Worm (Caenorhabditis elegans) whole organism, L4 larva: ENCODE measurements around the gene gbh-1.

Source experiments
- D1046.2 ChIP-seq: fragments of 200-800 bp; sonication (Bioruptor generic); IDR thresholded peaks from 2 replicates; pipeline ENCODE4 v1.3.6; 2022; ENCODE audit warnings: missing genetic modification characterization, missing compliant biosample characterization
- F10B5.3 ChIP-seq: sonication (generic microtip); optimal IDR thresholded peaks from 2 replicates; lab custom pipeline; 2016; ENCODE audit warnings: mild to moderate bottlenecking, missing genetic modification characterization, missing compliant biosample characterization
- F37D6.2 ChIP-seq: sonication (generic microtip); optimal IDR thresholded peaks from 2 replicates; lab custom pipeline; 2016; ENCODE audit warnings: mild to moderate bottlenecking, missing genetic modification characterization, missing compliant biosample characterization
- T20F7.1 ChIP-seq: fragments of 200-800 bp; sonication (Bioruptor generic); optimal IDR thresholded peaks from 2 replicates; lab custom pipeline; 2018; ENCODE audit warnings: mild to moderate bottlenecking, missing genetic modification characterization, missing compliant biosample characterization
- ama-1 ChIP-seq: fragments of 150-350 bp; optimal IDR thresholded peaks from 2 replicates; lab custom pipeline; 2014; ENCODE audit warnings: inconsistent platforms, mixed read lengths
- attf-4 ChIP-seq: sonication (generic microtip); optimal IDR thresholded peaks from 3 replicates; lab custom pipeline; 2017; ENCODE audit warnings: missing biosample characterization, missing genetic modification characterization
- ces-1 ChIP-seq: fragments of 150-350 bp; sonication (generic microtip); optimal IDR thresholded peaks from 4 replicates; lab custom pipeline; 2014; ENCODE audit warnings: missing biosample characterization, missing genetic modification reagents, missing genetic modification characterization
- daf-12 ChIP-seq: fragments of 150-350 bp; optimal IDR thresholded peaks from 2 replicates; lab custom pipeline; 2014; ENCODE audit warnings: missing biosample characterization, missing genetic modification reagents, missing genetic modification characterization
- daf-19 ChIP-seq: fragments of 200-800 bp; sonication (Bioruptor generic); conservative IDR thresholded peaks from 2 replicates; pipeline ENCODE4 v1.3.6; 2022; ENCODE audit warnings: missing genetic modification characterization, missing compliant biosample characterization
- dmd-8 ChIP-seq: fragments of 200-800 bp; sonication (Bioruptor generic); IDR thresholded peaks from 2 replicates; pipeline ENCODE4 v1.3.6; 2022; ENCODE audit warnings: missing genetic modification characterization, missing compliant biosample characterization
- dpl-1 ChIP-seq: fragments of 150-350 bp; optimal IDR thresholded peaks from 2 replicates; lab custom pipeline; 2014; ENCODE audit warnings: missing biosample characterization, missing genetic modification reagents, missing genetic modification characterization
- dve-1 ChIP-seq: sonication (generic microtip); optimal IDR thresholded peaks from 2 replicates; lab custom pipeline; 2017; ENCODE audit warnings: antibody characterized with exemption, mild to moderate bottlenecking, missing genetic modification characterization, missing compliant biosample characterization; ENCODE audit not compliant: insufficient read depth
- hif-1 ChIP-seq, 2 experiments: sonication (generic microtip); optimal IDR thresholded peaks; 2 replicates each; lab custom pipeline; 2016 to 2017; ENCODE audit warnings: missing compliant biosample characterization in 2 of 2, missing genetic modification characterization in 2 of 2, missing genetic modification reagents in 2 of 2, missing genotype in 2 of 2, mild to moderate bottlenecking in 1 of 2
- hlh-30 ChIP-seq: sonication (generic microtip); optimal IDR thresholded peaks from 2 replicates; lab custom pipeline; 2017; ENCODE audit warnings: antibody characterized with exemption, mild to moderate bottlenecking, missing genetic modification characterization, missing compliant biosample characterization; ENCODE audit not compliant: insufficient read depth
- lim-7 ChIP-seq: fragments of 200-800 bp; sonication (Bioruptor generic); IDR thresholded peaks from 2 replicates; pipeline ENCODE4 v1.3.6; 2022; ENCODE audit warnings: missing genetic modification characterization, missing compliant biosample characterization
- lsy-2 ChIP-seq, 2 experiments: fragments of 150-350 bp in 1 of 2; sonication (generic microtip) in 1 of 2; optimal IDR thresholded peaks; 2 replicates each; lab custom pipeline; 2014 to 2017; ENCODE audit warnings: missing biosample characterization in 2 of 2, missing genetic modification characterization in 2 of 2
- madf-5 ChIP-seq, 2 experiments: fragments of 200-800 bp; sonication (Bioruptor generic); IDR thresholded peaks; 2 replicates each; pipeline ENCODE4 v1.3.6; 2022; ENCODE audit warnings: missing compliant biosample characterization in 2 of 2, missing genetic modification characterization in 2 of 2
- madf-9 ChIP-seq: fragments of 200-800 bp; sonication (Bioruptor generic); conservative IDR thresholded peaks from 2 replicates; pipeline ENCODE4 v1.3.6; 2022; ENCODE audit warnings: missing genetic modification reagents, missing genetic modification characterization, missing compliant biosample characterization
- mes-2 ChIP-seq: sonication (generic microtip); optimal IDR thresholded peaks from 2 replicates; lab custom pipeline; 2016; ENCODE audit warnings: missing genotype, mild to moderate bottlenecking, missing genetic modification characterization, missing compliant biosample characterization; ENCODE audit not compliant: poor library complexity, severe bottlenecking
- mxl-2 ChIP-seq: fragments of 200-800 bp; sonication (Bioruptor generic); conservative IDR thresholded peaks from 2 replicates; pipeline ENCODE4 v1.3.6; 2022; ENCODE audit warnings: missing genetic modification reagents, missing genetic modification characterization, missing compliant biosample characterization
- mxl-3 ChIP-seq: fragments of 200-800 bp; sonication (Bioruptor generic); optimal IDR thresholded peaks from 2 replicates; lab custom pipeline; 2018; ENCODE audit warnings: mild to moderate bottlenecking, missing genetic modification characterization, missing compliant biosample characterization
- nhr-25 ChIP-seq: sonication (generic microtip); optimal IDR thresholded peaks from 2 replicates; lab custom pipeline; 2017; ENCODE audit warnings: missing genetic modification characterization, mild to moderate bottlenecking, missing compliant biosample characterization, antibody characterized with exemption, moderate library complexity, borderline replicate concordance; ENCODE audit not compliant: insufficient read depth
- nhr-41 ChIP-seq: fragments of 200-800 bp; sonication (Bioruptor generic); IDR thresholded peaks from 2 replicates; pipeline ENCODE4 v1.3.6; 2022; ENCODE audit warnings: missing genetic modification reagents, missing genetic modification characterization, missing compliant biosample characterization
- nhr-76 ChIP-seq: fragments of 150-350 bp; optimal IDR thresholded peaks from 2 replicates; lab custom pipeline; 2014; ENCODE audit warnings: missing biosample characterization, missing genetic modification characterization
- set-16 ChIP-seq: fragments of 200-800 bp; sonication (Bioruptor generic); IDR thresholded peaks from 2 replicates; pipeline ENCODE4 v1.3.6; 2022; ENCODE audit warnings: missing genetic modification reagents, missing genetic modification characterization, missing compliant biosample characterization
- skn-1 ChIP-seq: fragments of 150-350 bp; optimal IDR thresholded peaks from 2 replicates; lab custom pipeline; 2014; ENCODE audit warnings: missing biosample characterization, missing genetic modification characterization
- snpc-1.2 ChIP-seq: fragments of 200-800 bp; sonication (Bioruptor generic); IDR thresholded peaks from 2 replicates; pipeline ENCODE4 v1.3.6; 2022; ENCODE audit warnings: missing genetic modification reagents, missing genetic modification characterization, missing compliant biosample characterization
- tag-97 ChIP-seq: fragments of 200-800 bp; sonication (Bioruptor generic); IDR thresholded peaks from 2 replicates; pipeline ENCODE4 v1.3.6; 2022; ENCODE audit warnings: missing genetic modification characterization, missing compliant biosample characterization
- unc-62 ChIP-seq, 3 experiments: fragments of 150-350 bp in 1 of 3; sonication (generic microtip); optimal IDR thresholded peaks in 2 of 3; peaks in 1 of 3; 1 replicate in 1 of 3; 2 replicates in 2 of 3; lab custom pipeline; 2014 to 2017; ENCODE audit warnings: missing biosample characterization in 3 of 3, missing genetic modification characterization in 3 of 3, missing genetic modification reagents in 3 of 3, missing genotype in 1 of 3

gbh-1 gene

ce11 chrII:10705347-10705996 is 11.9 kb upstream of the gbh-1 start (continued):
- TF ChIP-seq snpc-1.2 (GFP tag; lab: Robert Waterston, UW) (no peak), daf-12 (tag; lab: Kevin White, UChicago) (no peak), dpl-1 (GFP tag; lab: Kevin White, UChicago) (no peak), nhr-41 (GFP tag; lab: Robert Waterston, UW) (no peak)

DNA sequence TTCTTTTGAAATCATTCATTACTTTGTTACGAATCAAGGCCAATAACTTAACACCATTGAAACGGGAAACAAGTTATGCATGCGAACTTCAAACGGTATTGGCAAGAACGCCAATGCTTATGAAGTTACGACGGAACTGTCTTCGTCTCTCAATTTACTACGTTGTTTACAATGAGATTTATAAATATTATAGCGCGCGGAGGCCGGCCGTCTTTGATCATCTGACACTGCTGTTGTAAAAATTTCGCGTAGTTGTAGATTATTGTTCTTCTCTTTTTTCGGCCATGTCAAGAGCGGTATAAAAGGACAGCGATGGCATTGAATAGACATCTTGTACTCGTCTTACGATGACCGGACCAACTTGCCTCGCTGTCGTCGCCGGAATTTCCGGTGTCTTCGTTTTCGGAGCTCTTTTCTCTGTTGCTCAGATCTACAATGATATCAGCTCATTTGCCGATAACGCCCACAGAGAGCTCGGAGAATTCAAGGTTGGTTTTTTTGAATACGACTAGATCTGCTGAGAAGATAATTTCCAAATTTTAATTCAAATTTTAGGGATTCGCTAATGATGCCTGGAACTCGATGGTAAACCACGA is 11.1 kb upstream of the gbh-1 start, which contains the start of gene col-39:
Gene col-39 (plus strand): TSS at position 342 of the 596 bp plus-strand sequence.
- TF ChIP-seq ama-1 (peak; percentile 32), hlh-30 (tag; lab: Kevin White, UChicago) (peak; percentile 17), nhr-25 (tag; lab: Kevin White, UChicago) (peak; percentile 34), dve-1 (no peak), daf-19 (GFP tag; lab: Robert Waterston, UW) (no peak), unc-62 (GFP tag; optimal IDR thresholded peaks at IDR 0.05 in 1 of 2; lab: Kevin White, UChicago) (peak in 1 of 2 experiments; percentile 88), unc-62 (tag; optimal IDR thresholded peaks at IDR 0.05; lab: Kevin White, UChicago) (no peak), madf-5 (GFP tag; IDR thresholded peaks at IDR 0.05; lab: Robert Waterston, UW) (peak in 1 of 2 experiments; percentile 95; a peak in 2 of 4 replicates)

DNA sequence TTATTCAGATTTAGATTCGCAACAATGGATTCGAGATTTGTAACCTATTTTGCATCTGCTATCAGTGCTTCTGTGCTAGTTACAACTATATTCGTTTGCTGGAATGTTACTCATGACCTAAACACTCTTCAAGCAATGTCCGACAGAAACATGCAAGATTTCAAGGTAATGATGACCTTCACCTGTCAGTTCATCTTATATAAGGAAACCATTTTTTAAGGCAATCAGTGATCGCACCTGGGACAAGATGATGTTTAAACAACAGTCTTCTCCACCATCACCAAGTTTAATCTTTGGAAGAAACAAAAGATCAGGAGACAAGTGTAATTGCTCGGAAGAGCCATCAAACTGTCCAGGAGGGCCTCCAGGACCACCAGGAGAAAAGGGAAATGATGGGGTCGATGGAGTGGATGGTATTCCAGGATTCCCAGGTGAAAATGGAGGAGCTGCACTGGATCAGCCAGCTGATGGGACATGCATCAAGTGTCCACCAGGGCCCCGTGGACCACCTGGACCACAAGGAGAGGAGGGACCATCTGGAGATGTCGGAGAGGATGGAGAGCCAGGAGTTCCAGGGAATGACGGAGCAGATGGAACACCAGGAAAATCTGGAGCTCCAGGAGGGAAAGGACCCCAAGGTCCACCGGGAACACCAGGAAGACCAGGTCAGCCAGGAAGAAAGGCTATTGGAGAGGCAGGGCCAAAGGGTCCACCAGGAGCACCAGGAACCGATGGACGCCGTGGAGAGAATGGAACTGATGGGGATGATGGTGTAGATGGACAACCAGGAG is 10.2 kb upstream of the gbh-1 start, which contains the start of gene col-79:
Gene col-79 (plus strand): TSS at position 20 of the 791 bp plus-strand sequence.
- TF ChIP-seq mxl-3 (GFP tag; lab: Kevin White, UChicago) (no peak), skn-1 (no peak), hif-1 (tag; optimal IDR thresholded peaks at IDR 0.05; lab: Kevin White, UChicago) (no peak), ces-1 (GFP tag; lab: Kevin White, UChicago) (no peak), D1046.2 (0 out of 2 replicates have a peak, but pooled peaks have one; percentile 10), unc-62 (GFP tag; optimal IDR thresholded peaks at IDR 0.05 in 1 of 2; lab: Kevin White, UChicago) (peak in 1 of 2 experiments; percentile 82), unc-62 (tag; optimal IDR thresholded peaks at IDR 0.05; lab: Kevin White, UChicago) (no peak), attf-4 (no peak), set-16 (GFP tag; lab: Robert Waterston, UW) (peak; percentile 91), dmd-8 (GFP tag; lab: Robert Waterston, UW) (no peak), F37D6.2 (no peak)

DNA sequence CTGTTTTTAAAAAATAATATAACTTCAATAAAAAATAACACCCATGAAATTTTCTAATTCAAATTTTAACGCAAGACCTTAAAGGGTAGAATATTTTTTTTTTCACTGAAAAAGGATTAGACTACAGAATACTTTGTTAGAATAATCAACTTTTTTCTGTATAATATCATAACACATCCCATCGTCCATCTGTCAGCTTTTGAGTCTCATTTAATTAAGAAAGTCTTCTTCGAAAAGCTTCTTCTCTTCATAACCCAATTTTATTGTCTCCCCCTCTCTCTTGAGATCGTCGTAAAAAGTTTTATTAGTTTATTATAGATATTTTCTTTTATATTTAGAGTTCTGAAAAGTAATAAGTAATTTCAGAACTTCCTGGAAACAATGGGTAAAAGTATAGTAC is 2.5 kb upstream of the gbh-1 start:
- TF ChIP-seq hlh-30 (tag; lab: Kevin White, UChicago) (no peak), ces-1 (GFP tag; lab: Kevin White, UChicago) (peak; percentile 60)

DNA sequence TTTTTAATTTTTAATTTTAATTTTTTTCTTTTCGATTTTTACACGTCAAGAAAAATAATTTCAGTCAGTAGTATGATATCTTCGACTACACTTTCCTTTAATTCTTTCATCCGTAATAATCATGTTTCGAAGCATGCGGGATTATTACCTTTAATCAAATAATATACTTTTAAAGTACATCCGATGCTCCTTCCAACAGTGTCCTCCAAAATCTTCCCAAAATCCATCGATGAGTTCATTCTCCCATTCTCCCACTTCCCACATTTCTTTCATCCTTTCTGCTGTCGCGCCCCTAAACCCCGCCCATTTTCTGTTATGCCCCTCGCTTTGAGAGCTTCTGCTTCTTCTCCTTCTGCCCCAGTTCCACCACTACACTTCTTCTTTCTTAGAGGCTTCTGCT is 1.1 kb upstream of the gbh-1 start, which contains the start of gene lgc-57:
Gene lgc-57 (plus strand): TSS at position 301 of the 400 bp plus-strand sequence.
- TF ChIP-seq lsy-2 (tag; optimal IDR thresholded peaks at IDR 0.05; lab: Kevin White, UChicago) (no peak), lim-7 (GFP tag; lab: Robert Waterston, UW) (no peak), mxl-2 (GFP tag; lab: Robert Waterston, UW) (no peak), madf-9 (GFP tag; lab: Robert Waterston, UW) (no peak), nhr-76 (tag; lab: Kevin White, UChicago) (no peak), tag-97 (GFP tag; lab: Robert Waterston, UW) (no peak), mes-2 (tag; lab: Kevin White, UChicago) (no peak), T20F7.1 (no peak), hlh-30 (tag; lab: Kevin White, UChicago) (no peak), F10B5.3 (no peak)
- TF ChIP-seq, all 104 proteins: peak for 0
